Worm (Caenorhabditis elegans): Measurements from ENCODE around the gene srx-104.

srx-104 gene

DNA sequence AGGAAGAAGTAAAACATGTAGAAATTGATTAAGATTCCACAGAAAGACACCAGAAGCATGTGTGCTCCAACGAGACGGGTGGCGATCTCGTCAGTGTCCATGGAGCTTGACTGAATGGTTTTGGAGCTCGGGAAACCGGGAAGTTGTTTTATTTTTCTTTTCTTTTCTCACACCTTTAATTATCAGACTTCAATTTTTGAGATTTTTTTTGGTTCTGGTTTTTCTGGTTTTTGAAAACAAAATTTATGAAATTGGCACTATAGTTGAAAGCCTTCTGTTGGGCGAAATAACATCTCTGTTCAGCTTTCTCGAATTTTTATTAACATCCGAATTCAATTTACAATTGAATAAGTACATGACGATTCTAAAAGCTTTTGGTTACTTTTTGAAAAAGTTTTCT, at the start of gene srx-104:
srx-104 (minus strand) TSS at position 101 of the 400 bp plus-strand sequence.
- no peak for TF ChIP-seq ceh-16 (tag; optimal IDR thresholded peaks at IDR 0.05)
- TF ChIP-seq elt-3 (tag; optimal IDR thresholded peaks at IDR 0.05): no peak
- no peak for TF ChIP-seq skn-1 (tag; optimal IDR thresholded peaks at IDR 0.05)
- TF ChIP-seq nhr-77 (tag; optimal IDR thresholded peaks at IDR 0.05): no peak
- no peak for TF ChIP-seq nhr-43 (tag; optimal IDR thresholded peaks at IDR 0.05; ENCODE audit: poor library complexity, severe bottlenecking)
- no peak for TF ChIP-seq mml-1 (tag; optimal IDR thresholded peaks at IDR 0.05)
- no peak for TF ChIP-seq nfya-1 (tag; optimal IDR thresholded peaks at IDR 0.05; ENCODE audit: insufficient read depth)

DNA sequence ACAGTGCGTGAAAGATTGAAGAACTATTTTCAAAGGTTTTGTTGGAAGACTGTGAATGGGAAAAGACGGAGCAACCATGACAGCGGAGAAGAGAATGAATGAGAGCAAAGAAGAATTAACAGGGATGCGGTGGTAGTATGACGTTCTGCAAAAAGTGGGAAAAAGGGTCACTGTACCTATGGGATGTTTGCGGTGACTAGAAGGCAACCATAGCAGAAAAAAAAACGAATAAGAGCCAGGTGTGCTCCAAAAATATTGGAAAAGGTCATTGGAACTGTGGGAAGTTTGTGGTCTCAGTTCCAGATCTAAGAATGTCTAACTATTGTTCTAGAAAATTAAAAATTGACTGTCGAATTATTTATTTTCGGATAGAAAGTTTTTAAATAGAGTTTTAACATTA, 49.2 kb upstream of the srx-104 start, which contains the start of gene fbxb-90:
fbxb-90 (minus strand) TSS at position 101 of the 400 bp plus-strand sequence.
- TF ChIP-seq elt-3 (tag; optimal IDR thresholded peaks at IDR 0.05) (no peak), pha-4 (tag; optimal IDR thresholded peaks at IDR 0.05) (no peak), ZK546.5 (tag; optimal IDR thresholded peaks at IDR 0.05) (no peak), ceh-16 (tag; optimal IDR thresholded peaks at IDR 0.05) (no peak), skn-1 (tag; optimal IDR thresholded peaks at IDR 0.05) (no peak), aly-2 (tag; optimal IDR thresholded peaks at IDR 0.05) (no peak), mdl-1 (tag; optimal IDR thresholded peaks at IDR 0.05) (no peak), elt-1 (tag; optimal IDR thresholded peaks at IDR 0.05) (no peak), ztf-4 (tag; optimal IDR thresholded peaks at IDR 0.05) (no peak), nhr-77 (tag; optimal IDR thresholded peaks at IDR 0.05) (no peak), lin-15B (tag; optimal IDR thresholded peaks at IDR 0.05) (no peak), lsy-12 (tag; optimal IDR thresholded peaks at IDR 0.05) (no peak), ceh-82 (tag; optimal IDR thresholded peaks at IDR 0.05) (no peak), ama-1 (optimal IDR thresholded peaks at IDR 0.05) (no peak), fkh-2 (tag; optimal IDR thresholded peaks at IDR 0.05) (no peak), egl-5 (tag; optimal IDR thresholded peaks at IDR 0.05) (no peak), ceh-9 (tag; optimal IDR thresholded peaks at IDR 0.05) (no peak), pqm-1 (tag; optimal IDR thresholded peaks at IDR 0.05) (no peak), nhr-11 (tag; optimal IDR thresholded peaks at IDR 0.05) (no peak)

DNA sequence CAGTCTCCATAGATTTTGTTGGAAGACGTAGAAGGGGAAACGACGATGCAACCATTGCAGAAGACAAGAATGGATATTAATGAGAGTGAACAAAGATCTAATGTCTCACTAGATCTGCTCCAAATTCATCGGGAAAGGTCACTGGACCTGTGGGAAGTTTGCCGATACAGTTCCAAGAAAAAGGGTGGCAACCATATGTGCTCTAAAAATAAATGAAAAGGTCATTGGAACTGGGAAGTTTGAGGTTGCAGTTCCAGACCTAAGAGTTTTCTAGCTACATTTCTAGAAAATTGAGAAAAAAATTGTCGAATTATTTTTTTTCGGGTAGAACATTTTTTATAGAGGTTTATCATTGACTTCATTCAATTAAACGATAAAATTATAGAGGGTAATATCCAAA, 47.9 kb upstream of the srx-104 start, which contains the start of gene fbxb-92:
fbxb-92 (minus strand) TSS at position 101 of the 400 bp plus-strand sequence.
- TF ChIP-seq nhr-12 (tag; optimal IDR thresholded peaks at IDR 0.05) (no peak), ama-1 (optimal IDR thresholded peaks at IDR 0.05) (no peak), eor-1 (tag; optimal IDR thresholded peaks at IDR 0.05) (no peak), fkh-10 (GFP tag; optimal IDR thresholded peaks at IDR 0.05) (no peak), nhr-23 (tag; optimal IDR thresholded peaks at IDR 0.05) (no peak), nhr-25 (tag; optimal IDR thresholded peaks at IDR 0.05) (no peak), unc-62 (GFP tag; optimal IDR thresholded peaks at IDR 0.05) (no peak), unc-39 (tag; optimal IDR thresholded peaks at IDR 0.05) (no peak), nhr-237 (tag; optimal IDR thresholded peaks at IDR 0.05) (no peak), jun-1 (tag; optimal IDR thresholded peaks at IDR 0.05) (no peak)

DNA sequence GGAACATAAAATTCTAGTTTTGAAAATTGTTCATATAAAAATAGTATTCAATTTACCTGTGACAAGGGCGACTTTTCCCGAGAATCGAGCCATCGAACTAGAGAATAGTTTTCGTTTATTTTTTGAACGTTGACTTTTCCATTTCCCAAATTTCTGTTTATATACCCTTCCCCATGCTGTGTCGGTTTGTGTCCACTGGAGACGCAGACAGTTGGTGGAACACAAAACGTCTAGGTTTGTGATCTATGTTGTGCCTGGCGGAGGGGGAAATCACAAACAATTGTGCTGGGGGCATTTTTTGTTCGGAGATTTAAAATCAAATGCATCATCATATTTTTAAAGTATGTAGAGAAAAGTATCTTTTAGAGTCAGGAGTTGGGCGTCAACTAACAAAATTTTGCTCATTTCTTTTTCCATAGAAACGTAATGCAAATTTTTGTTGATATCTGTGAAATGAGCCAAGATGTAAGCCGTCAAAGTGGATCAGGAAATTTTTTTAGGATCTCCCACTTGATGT, 44.3 kb upstream of the srx-104 start, which contains the start of gene nta-1:
nta-1 (minus strand) TSS at position 131 of the 517 bp plus-strand sequence.
- TF ChIP-seq pha-4 (tag; optimal IDR thresholded peaks at IDR 0.05) (peak; percentile 76), lsy-12 (tag; optimal IDR thresholded peaks at IDR 0.05) (no peak), jun-1 (tag; optimal IDR thresholded peaks at IDR 0.05) (no peak), elt-2 (tag; optimal IDR thresholded peaks at IDR 0.05) (peak; percentile 24), pqm-1 (tag; optimal IDR thresholded peaks at IDR 0.05) (peak; percentile 51), fkh-10 (GFP tag; optimal IDR thresholded peaks at IDR 0.05) (no peak)

DNA sequence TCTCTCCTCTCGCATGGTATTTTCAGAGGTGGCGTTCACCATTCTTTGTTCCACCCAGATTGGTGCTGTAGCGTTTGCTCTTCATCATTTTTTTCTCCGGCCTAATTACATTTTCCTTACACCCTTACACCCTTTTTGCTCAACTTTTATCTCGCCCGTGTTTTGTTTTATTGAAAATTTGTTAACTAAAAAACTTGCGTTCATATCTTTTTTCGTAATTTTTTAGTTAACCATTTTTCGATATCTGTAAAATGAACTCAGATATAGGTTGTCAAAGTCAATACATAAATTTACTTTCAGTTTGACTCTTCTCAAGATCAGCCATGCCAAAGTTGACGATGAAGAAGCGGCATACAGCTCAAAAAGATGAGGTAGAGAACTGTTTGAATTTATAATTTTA, 42.1 kb upstream of the srx-104 start, which contains the start of gene F12E12.1:
F12E12.1 (plus strand) TSS at position 301 of the 400 bp plus-strand sequence.
- TF ChIP-seq mml-1 (tag; optimal IDR thresholded peaks at IDR 0.05) (no peak), pqm-1 (tag; optimal IDR thresholded peaks at IDR 0.05) (no peak), tbx-2 (tag; optimal IDR thresholded peaks at IDR 0.05) (no peak), egl-5 (tag; optimal IDR thresholded peaks at IDR 0.05) (no peak), nhr-76 (tag; optimal IDR thresholded peaks at IDR 0.05) (no peak), skn-1 (tag; optimal IDR thresholded peaks at IDR 0.05) (no peak), lin-15B (tag; optimal IDR thresholded peaks at IDR 0.05) (no peak), aly-2 (tag; optimal IDR thresholded peaks at IDR 0.05) (no peak)
